Fruit fly (Drosophila melanogaster) Kc167 (cell line): ENCODE data around the gene stck.

ENCODE experiments used
- h ChIP-seq: fragments of >200 bp; optimal IDR thresholded peaks from 3 replicates; lab custom pipeline; 2018; ENCODE audit warnings: missing external identifiers
- insv ChIP-seq: fragments of >200 bp; optimal IDR thresholded peaks from 3 replicates; lab custom pipeline; 2018; ENCODE audit warnings: missing external identifiers

DNA sequence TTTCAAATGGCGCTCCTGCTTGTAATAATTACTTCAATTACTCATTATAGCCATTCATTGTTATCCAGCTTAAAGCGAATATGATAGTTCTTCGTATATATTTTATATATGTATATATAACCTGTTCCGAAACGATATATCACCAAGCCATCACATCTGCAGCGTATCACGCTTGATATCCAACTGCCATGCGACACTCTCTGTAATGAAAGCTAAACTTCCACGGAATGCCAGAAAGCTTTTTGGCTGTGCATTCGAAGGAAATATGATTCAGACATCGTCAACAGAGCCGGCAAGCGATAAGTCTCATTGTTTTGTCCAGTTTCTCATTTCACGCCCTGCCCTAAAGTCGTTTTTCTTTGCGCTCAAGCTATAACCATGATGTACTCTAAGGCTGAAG lies 1.2 kb downstream of the stck start:
- TF ChIP-seq h (lab: Kevin White, UChicago): no peak
- TF ChIP-seq insv (lab: Kevin White, UChicago): no peak
